Worm (Caenorhabditis elegans): ENCODE measurements around the gene fcd-2.

The fcd-2 gene

ce11 chrIV:15028891-15029290 lies 3.4 kb downstream of the fcd-2 start, which contains the start of gene Y41E3.8:
Gene Y41E3.8 (minus strand): TSS chrIV:15028978.
- TF ChIP-seq ztf-28 (GFP tag; IDR thresholded peaks at IDR 0.05) (no peak), lin-54 (GFP tag; optimal IDR thresholded peaks at IDR 0.05) (peak; percentile 29), ceh-100 (GFP tag; IDR thresholded peaks at IDR 0.05) (no peak), nhr-90 (tag; optimal IDR thresholded peaks at IDR 0.05) (no peak), ceh-58 (GFP tag; IDR thresholded peaks at IDR 0.05) (no peak), attf-3 (GFP tag; conservative IDR thresholded peaks at IDR 0.05) (peak; percentile 50; the same call in 1 of the 2 replicates), F49E8.2 (tag; optimal IDR thresholded peaks at IDR 0.05; ENCODE audit: insufficient read depth) (peak; percentile 37), F39B2.1 (GFP tag; IDR thresholded peaks at IDR 0.05) (no peak), lag-1 (GFP tag; IDR thresholded peaks at IDR 0.05) (no peak), cebp-1 (GFP tag; IDR thresholded peaks at IDR 0.05) (no peak), cebp-1 (tag; optimal IDR thresholded peaks at IDR 0.05) (peak; percentile 31), mcd-1 (GFP tag; IDR thresholded peaks at IDR 0.05) (no peak), B0261.1 (tag; optimal IDR thresholded peaks at IDR 0.05) (no peak), K11D2.4 (GFP tag; IDR thresholded peaks at IDR 0.05) (no peak), ztf-18 (tag; optimal IDR thresholded peaks at IDR 0.05) (peak; percentile 68), dpl-1 (GFP tag; optimal IDR thresholded peaks at IDR 0.05) (peak; percentile 12), bed-1 (GFP tag; IDR thresholded peaks at IDR 0.05) (no peak), dox-1 (GFP tag; IDR thresholded peaks at IDR 0.05) (no peak), F52B5.7 (tag; optimal IDR thresholded peaks at IDR 0.05) (no peak), ceh-91 (GFP tag; IDR thresholded peaks at IDR 0.05) (no peak), F33H1.4 (GFP tag; IDR thresholded peaks at IDR 0.05) (peak; percentile 47; the same call in 1 of the 2 replicates), tbp1 (GFP tag; optimal IDR thresholded peaks at IDR 0.05) (peak; percentile 44), attf-6 (GFP tag; IDR thresholded peaks at IDR 0.05) (peak; percentile 70; the same call in 1 of the 2 replicates), xnd-1 (tag; optimal IDR thresholded peaks at IDR 0.05) (no peak), snpc-1.3 (tag; optimal IDR thresholded peaks at IDR 0.05; ENCODE audit: insufficient read depth) (no peak), fkh-3 (tag; optimal IDR thresholded peaks at IDR 0.05) (no peak), lsl-1 (GFP tag; optimal IDR thresholded peaks at IDR 0.05) (peak; percentile 60), snpc-4 (GFP tag; optimal IDR thresholded peaks at IDR 0.05) (no peak), snpc-4 (tag; optimal IDR thresholded peaks at IDR 0.05) (peak in 3 of 4 experiments; percentile 14 to 82 (median 55)), madf-6 (GFP tag; IDR thresholded peaks at IDR 0.05) (peak; percentile 22; the same call in 1 of the 2 replicates), lin-26 (GFP tag; IDR thresholded peaks at IDR 0.05) (no peak)

ce11 chrIV:15029565-15029964 lies 4.1 kb downstream of the fcd-2 start:
- TF ChIP-seq tbp1 (GFP tag; optimal IDR thresholded peaks at IDR 0.05) (peak; percentile 4), xnd-1 (tag; optimal IDR thresholded peaks at IDR 0.05) (peak; percentile 67), lin-54 (GFP tag; optimal IDR thresholded peaks at IDR 0.05) (peak; percentile 18), madf-6 (GFP tag; IDR thresholded peaks at IDR 0.05) (peak; percentile 80), madf-8 (GFP tag; conservative IDR thresholded peaks at IDR 0.05) (peak; percentile 38; the same call in 1 of the 2 replicates), cebp-2 (GFP tag; IDR thresholded peaks at IDR 0.05) (0 out of 2 replicates have a peak, but pooled peaks have one; percentile 14), ztf-18 (tag; optimal IDR thresholded peaks at IDR 0.05) (no peak), F33H1.4 (GFP tag; IDR thresholded peaks at IDR 0.05) (no peak), hsf-1 (GFP tag; IDR thresholded peaks at IDR 0.05) (peak; percentile 33; the same call in 1 of the 2 replicates), efl-1 (GFP tag; optimal IDR thresholded peaks at IDR 0.05) (peak; percentile 70)

- TF ChIP-seq attf-6 (GFP tag; IDR thresholded peaks at IDR 0.05) (peak; percentile 64; the same call in 1 of the 2 replicates), lin-54 (GFP tag; optimal IDR thresholded peaks at IDR 0.05) (peak; percentile 91), madf-6 (GFP tag; IDR thresholded peaks at IDR 0.05) (peak; percentile 56; the same call in 1 of the 2 replicates), lin-40 (tag; optimal IDR thresholded peaks at IDR 0.05) (peak; percentile 12), ceh-27 (GFP tag; optimal IDR thresholded peaks at IDR 0.05) (peak; percentile 5), snpc-1.1 (tag; optimal IDR thresholded peaks at IDR 0.05; ENCODE audit: insufficient read depth) (peak; percentile 12), D2030.7 (GFP tag; IDR thresholded peaks at IDR 0.05) (0 out of 2 replicates have a peak, but pooled peaks have one; percentile 36), lin-35 (GFP tag; optimal IDR thresholded peaks at IDR 0.05) (peak in 1 of 3 experiments; percentile 86), zfh-2 (GFP tag; conservative IDR thresholded peaks at IDR 0.05) (no peak), lsl-1 (GFP tag; optimal IDR thresholded peaks at IDR 0.05) (peak; percentile 9), attf-5 (GFP tag; optimal IDR thresholded peaks at IDR 0.05) (peak; percentile 51), F23B12.7 (tag; optimal IDR thresholded peaks at IDR 0.05; ENCODE audit: insufficient read depth) (peak; percentile 62), efl-1 (GFP tag; optimal IDR thresholded peaks at IDR 0.05) (peak; percentile 80), tbp1 (GFP tag; optimal IDR thresholded peaks at IDR 0.05) (peak; percentile 37), F55B11.4 (tag; optimal IDR thresholded peaks at IDR 0.05; ENCODE audit: borderline replicate concordance, insufficient read depth) (no peak), attf-3 (GFP tag; conservative IDR thresholded peaks at IDR 0.05) (0 out of 2 replicates have a peak, but pooled peaks have one; percentile 18)
Observed at ce11 chrIV:15036974-15037373, 11.5 kb downstream of the fcd-2 start, which contains the start of gene eef-1B.2. Gene eef-1B.2 (plus strand): TSS chrIV:15037331.

Measured in whole organism, young adult.